Worm (Caenorhabditis elegans): ENCODE data around the gene asns-2.
A peak's percentile ranks its signal among the peaks of the same experiment; 100 is the strongest.

asns-2 gene

DNA sequence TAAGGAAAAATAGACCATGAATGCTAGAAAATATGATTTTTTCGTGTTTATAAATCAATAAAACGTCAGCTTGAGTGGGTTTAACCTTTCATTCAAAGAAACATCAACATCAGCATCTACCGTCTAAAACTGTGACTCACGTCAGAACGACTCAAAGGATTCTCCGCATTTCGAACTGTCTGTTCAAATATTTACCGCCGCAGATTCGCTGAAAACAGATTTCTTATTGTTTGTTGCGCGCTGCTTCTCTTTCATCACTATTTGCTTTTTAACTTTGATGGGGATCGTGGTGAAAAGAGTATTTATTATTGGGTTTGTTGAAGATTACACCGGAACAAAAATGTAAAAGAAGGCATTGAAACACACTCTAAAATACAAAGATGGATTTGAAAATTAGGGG, 29.5 kb downstream of the asns-2 start:
- TF ChIP-seq aly-2 (tag; optimal IDR thresholded peaks at IDR 0.05) = no peak
- TF ChIP-seq pha-4 (tag; optimal IDR thresholded peaks at IDR 0.05) = peak; percentile 91

DNA sequence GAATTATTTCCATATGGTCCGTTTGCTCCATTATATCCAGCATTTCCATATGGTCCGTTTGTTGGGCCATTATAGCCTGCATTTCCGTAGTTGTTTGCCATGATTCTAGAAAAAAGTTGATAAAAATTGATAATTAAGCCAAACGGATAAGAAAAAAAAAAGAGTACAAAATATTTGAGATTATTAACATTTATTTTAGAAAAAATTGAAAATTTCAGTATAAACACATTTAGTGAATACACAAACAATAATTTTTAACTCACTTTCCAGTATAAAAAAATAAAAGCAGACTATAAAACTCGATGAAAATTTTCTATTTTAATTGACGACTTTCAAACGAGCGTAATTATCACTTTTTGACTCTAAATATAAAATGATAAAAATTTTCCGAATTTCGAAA, 30.1 kb downstream of the asns-2 start, which contains the start of gene F53A9.9:
F53A9.9 (minus strand) TSS at position 101 of the 400 bp plus-strand sequence.
- no peak for TF ChIP-seq elt-3 (tag; optimal IDR thresholded peaks at IDR 0.05)
- TF ChIP-seq nhr-237 (tag; optimal IDR thresholded peaks at IDR 0.05) = no peak
- no peak for TF ChIP-seq fkh-2 (tag; optimal IDR thresholded peaks at IDR 0.05)
- no peak for TF ChIP-seq lin-39 (tag; optimal IDR thresholded peaks at IDR 0.05)
- no peak for TF ChIP-seq zag-1 (tag; optimal IDR thresholded peaks at IDR 0.05)
- no peak for TF ChIP-seq fkh-10 (GFP tag; optimal IDR thresholded peaks at IDR 0.05)
- no peak for TF ChIP-seq ZK546.5 (tag; optimal IDR thresholded peaks at IDR 0.05)
- TF ChIP-seq nhr-76 (tag; optimal IDR thresholded peaks at IDR 0.05) = no peak

DNA sequence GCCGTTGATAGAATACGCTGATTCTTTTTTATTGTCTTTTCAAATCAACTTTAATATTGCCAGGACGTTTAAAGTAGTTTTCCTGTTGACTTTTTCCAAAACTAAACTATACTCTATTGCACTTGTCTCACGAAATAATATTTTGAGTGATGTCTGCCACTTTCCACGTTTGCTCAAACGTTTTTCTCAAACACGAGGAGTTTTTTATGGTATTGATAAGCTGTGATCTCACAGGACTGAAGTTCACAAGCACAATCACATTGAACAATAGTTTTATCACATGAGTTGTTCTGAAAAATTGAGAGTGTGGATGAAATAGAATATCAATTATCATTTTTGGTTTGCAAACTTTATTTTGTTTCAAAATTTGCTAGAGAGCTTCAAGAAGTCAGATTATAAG, 30.9 kb downstream of the asns-2 start:
- TF ChIP-seq nhr-23 (tag; optimal IDR thresholded peaks at IDR 0.05) (no peak), nhr-28 (tag; optimal IDR thresholded peaks at IDR 0.05) (no peak), pqm-1 (tag; optimal IDR thresholded peaks at IDR 0.05) (peak; percentile 13), pha-4 (tag; optimal IDR thresholded peaks at IDR 0.05) (peak; percentile 67), elt-2 (tag; optimal IDR thresholded peaks at IDR 0.05) (peak; percentile 78)

DNA sequence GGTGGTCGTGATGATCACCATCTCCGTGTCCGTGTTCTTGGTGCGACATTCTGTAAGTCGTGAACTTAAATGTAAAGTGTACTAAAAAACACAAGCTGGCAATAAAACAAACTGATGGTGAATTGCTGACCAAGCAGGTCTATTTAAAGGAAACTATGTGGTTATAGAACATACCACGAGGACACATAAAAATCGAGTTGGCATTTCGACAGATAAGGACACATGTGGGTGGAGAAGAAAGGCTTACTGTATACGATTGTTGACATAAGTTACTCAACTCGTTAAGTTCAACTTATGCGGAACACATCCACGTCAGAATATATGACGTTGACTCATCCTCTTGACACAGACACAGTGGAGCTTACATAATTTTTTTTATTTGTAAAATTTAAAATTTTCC, 31.9 kb downstream of the asns-2 start, which contains the start of gene F53A9.8:
F53A9.8 (minus strand) TSS at position 49 of the 400 bp plus-strand sequence.
- peak; percentile 71 for TF ChIP-seq pha-4 (tag; optimal IDR thresholded peaks at IDR 0.05)
- TF ChIP-seq pqm-1 (tag; optimal IDR thresholded peaks at IDR 0.05) = peak; percentile 61
- TF ChIP-seq elt-2 (tag; optimal IDR thresholded peaks at IDR 0.05) = peak; percentile 75
- TF ChIP-seq fos-1 (tag; optimal IDR thresholded peaks at IDR 0.05) = no peak
- no peak for TF ChIP-seq lin-39 (tag; optimal IDR thresholded peaks at IDR 0.05)
- no peak for TF ChIP-seq nhr-28 (tag; optimal IDR thresholded peaks at IDR 0.05)

DNA sequence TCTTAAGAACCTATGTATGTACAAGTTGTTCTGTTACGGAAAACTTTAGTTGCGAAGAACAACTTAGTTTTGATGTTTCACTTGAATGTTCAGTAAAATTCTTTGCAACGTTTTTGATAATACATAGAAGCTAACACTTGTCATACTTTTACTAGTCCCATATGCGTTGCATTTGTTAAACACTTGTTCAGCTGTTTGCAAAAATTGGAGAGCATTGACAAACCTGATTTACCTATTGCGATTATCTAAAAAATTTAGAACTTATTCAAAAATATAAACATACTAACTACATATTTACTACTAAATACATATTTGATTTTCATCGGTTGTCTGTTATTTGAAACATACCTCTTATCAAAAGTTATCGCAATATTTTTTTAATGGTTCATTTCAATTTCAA, 32.6 kb downstream of the asns-2 start:
- no peak for TF ChIP-seq elt-2 (tag; optimal IDR thresholded peaks at IDR 0.05)
- peak; percentile 40 for TF ChIP-seq pha-4 (tag; optimal IDR thresholded peaks at IDR 0.05)

DNA sequence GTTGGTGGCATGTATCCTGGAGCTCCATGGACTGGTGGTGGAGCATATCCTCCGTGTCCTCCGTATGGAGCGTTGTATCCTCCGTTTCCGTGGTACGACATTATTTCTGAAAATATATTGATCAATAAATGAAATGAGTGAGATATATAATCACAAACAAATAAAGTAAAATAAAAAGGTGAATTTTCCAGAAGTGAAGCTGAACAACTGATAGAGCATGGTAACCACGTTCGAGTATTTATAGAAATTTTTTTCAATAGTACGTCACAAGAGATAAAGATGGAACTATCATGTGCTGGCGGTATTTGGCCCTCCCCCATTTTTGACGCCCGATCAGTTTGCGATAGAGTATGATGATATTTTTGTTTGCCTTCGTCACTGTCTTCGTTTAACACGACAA, 33.9 kb downstream of the asns-2 start, which contains the start of gene F53A9.7:
F53A9.7 (minus strand) TSS at position 101 of the 400 bp plus-strand sequence.
- TF ChIP-seq nhr-77 (tag; optimal IDR thresholded peaks at IDR 0.05) (no peak), pha-4 (tag; optimal IDR thresholded peaks at IDR 0.05) (peak; percentile 16), fkh-2 (tag; optimal IDR thresholded peaks at IDR 0.05) (no peak), lin-39 (tag; optimal IDR thresholded peaks at IDR 0.05) (no peak), nhr-67 (tag; optimal IDR thresholded peaks at IDR 0.05) (no peak), elt-2 (tag; optimal IDR thresholded peaks at IDR 0.05) (peak; percentile 33)

DNA sequence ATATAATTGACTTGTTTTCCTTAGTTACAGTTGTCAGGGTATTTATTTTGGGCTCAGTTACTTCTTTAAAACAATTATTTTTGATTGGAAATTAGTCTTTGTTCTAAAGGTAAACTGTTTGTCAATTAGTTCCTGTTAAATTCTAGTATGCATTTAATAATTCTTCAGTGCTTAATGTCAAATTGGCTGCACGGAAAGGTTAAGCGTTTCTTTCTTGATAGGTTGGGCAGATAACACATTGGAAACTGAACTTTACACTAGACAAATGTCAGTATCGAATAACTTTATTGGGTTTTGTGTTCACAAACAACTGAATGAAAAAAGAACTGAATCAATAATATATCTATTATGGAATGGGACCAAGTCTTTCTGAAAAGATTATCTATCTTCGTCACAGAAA, 35.9 kb downstream of the asns-2 start:
- TF ChIP-seq elt-2 (tag; optimal IDR thresholded peaks at IDR 0.05) (peak; percentile 56), nhr-43 (tag; optimal IDR thresholded peaks at IDR 0.05; ENCODE audit: poor library complexity, severe bottlenecking) (no peak)

DNA sequence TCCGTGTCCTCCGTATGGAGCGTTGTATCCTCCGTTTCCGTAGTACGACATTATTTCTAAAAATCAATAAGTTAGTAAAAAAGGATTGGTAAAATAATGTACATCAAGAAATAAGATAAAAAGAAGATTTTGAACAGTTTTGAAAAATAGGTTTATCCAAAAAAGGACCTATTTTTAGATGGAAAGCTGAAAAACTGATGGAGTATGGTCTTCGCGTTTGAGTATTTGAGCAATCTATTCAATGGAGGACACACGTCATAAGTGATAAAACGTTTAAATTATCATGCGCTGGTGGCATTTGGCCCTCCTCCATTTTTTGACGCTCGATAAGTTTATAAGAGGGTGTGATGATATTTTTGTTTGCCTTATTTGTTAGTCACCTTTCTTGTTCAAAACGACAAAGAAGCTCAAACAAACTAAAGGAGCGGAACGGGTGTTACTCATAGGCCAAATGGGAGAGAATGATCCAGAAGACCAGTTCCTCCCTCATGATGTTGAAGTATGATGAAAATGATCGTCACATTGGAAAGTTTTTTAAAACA, 36.9 kb downstream of the asns-2 start, which contains the start of gene F53A9.6:
F53A9.6 (minus strand) TSS at position 51 of the 542 bp plus-strand sequence.
- TF ChIP-seq lin-15B (tag; optimal IDR thresholded peaks at IDR 0.05) (no peak), pqm-1 (tag; optimal IDR thresholded peaks at IDR 0.05) (peak; percentile 73), nhr-77 (tag; optimal IDR thresholded peaks at IDR 0.05) (no peak), unc-62 (GFP tag; optimal IDR thresholded peaks at IDR 0.05) (no peak), elt-2 (tag; optimal IDR thresholded peaks at IDR 0.05) (peak; percentile 77), pha-4 (tag; optimal IDR thresholded peaks at IDR 0.05) (peak; percentile 49), elt-1 (tag; optimal IDR thresholded peaks at IDR 0.05) (no peak), fkh-2 (tag; optimal IDR thresholded peaks at IDR 0.05) (no peak), mdl-1 (tag; optimal IDR thresholded peaks at IDR 0.05) (no peak), R02D3.7 (tag; optimal IDR thresholded peaks at IDR 0.05) (no peak), nhr-25 (tag; optimal IDR thresholded peaks at IDR 0.05) (no peak), nhr-67 (tag; optimal IDR thresholded peaks at IDR 0.05) (no peak), fos-1 (tag; optimal IDR thresholded peaks at IDR 0.05) (no peak), hmg-11 (tag; optimal IDR thresholded peaks at IDR 0.05) (no peak), daf-12 (tag; optimal IDR thresholded peaks at IDR 0.05) (no peak), lsy-12 (tag; optimal IDR thresholded peaks at IDR 0.05) (no peak), nhr-28 (tag; optimal IDR thresholded peaks at IDR 0.05) (no peak), nhr-237 (tag; optimal IDR thresholded peaks at IDR 0.05) (no peak), jun-1 (tag; optimal IDR thresholded peaks at IDR 0.05) (peak; percentile 44), zag-1 (tag; optimal IDR thresholded peaks at IDR 0.05) (no peak), tbx-2 (tag; optimal IDR thresholded peaks at IDR 0.05) (no peak), nhr-12 (tag; optimal IDR thresholded peaks at IDR 0.05) (no peak), ceh-28 (tag; optimal IDR thresholded peaks at IDR 0.05) (no peak)

Measured in whole organism, L3 larva.